Worm (Caenorhabditis elegans): ENCODE measurements around the gene F28G4.2.
"Not testable (repeated sequence)": the region's sequence is repeated elsewhere in the genome, so short reads cannot be mapped to it uniquely, and the experiment has no call there.

The F28G4.2 gene

DNA sequence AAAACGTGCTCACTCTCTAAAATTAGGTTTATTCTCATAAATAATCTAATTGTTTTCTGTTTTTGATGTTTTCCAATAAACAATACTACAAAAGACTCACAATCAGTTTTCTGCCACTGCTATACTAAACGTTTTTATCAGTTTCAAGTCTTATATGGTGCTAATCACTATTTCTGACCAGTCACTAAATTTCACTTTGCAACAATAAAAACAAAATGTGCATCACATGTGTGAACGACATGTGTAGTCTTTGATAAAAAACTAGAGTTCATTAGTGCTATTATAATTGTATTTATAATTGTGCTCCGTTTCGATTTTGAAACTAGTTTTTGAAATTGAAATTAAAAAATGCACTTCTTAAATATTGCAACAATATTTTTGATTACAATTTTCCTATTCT lies 4.2 kb downstream of the F28G4.2 start, which contains the start of gene cyp-37B1:
cyp-37B1 (plus strand) TSS at position 199 of the 400 bp plus-strand sequence.
- TF ChIP-seq unc-62 (GFP tag; optimal IDR thresholded peaks at IDR 0.05) (peak; percentile 23), snpc-4 (GFP tag; optimal IDR thresholded peaks at IDR 0.05) (no peak), snpc-4 (tag; optimal IDR thresholded peaks at IDR 0.05) (peak in 1 of 4 experiments; percentile 17), ztf-18 (tag; optimal IDR thresholded peaks at IDR 0.05) (no peak), nhr-90 (tag; optimal IDR thresholded peaks at IDR 0.05) (no peak), sdz-38 (tag; optimal IDR thresholded peaks at IDR 0.05) (no peak), ceh-91 (GFP tag; IDR thresholded peaks at IDR 0.05) (no peak), lir-1 (GFP tag; conservative IDR thresholded peaks at IDR 0.05) (no peak), mxl-1 (tag; optimal IDR thresholded peaks at IDR 0.05) (no peak), cebp-1 (GFP tag; IDR thresholded peaks at IDR 0.05) (no peak), cebp-1 (tag; optimal IDR thresholded peaks at IDR 0.05) (no peak), ceh-79 (tag; optimal IDR thresholded peaks at IDR 0.05) (no peak), nhr-80 (tag; optimal IDR thresholded peaks at IDR 0.05) (peak; percentile 80), nhr-120 (GFP tag; IDR thresholded peaks at IDR 0.05) (no peak), pha-4 (tag; optimal IDR thresholded peaks at IDR 0.05) (no peak), ztf-25 (GFP tag; IDR thresholded peaks at IDR 0.05) (no peak), aptf-2 (GFP tag; conservative IDR thresholded peaks at IDR 0.05) (no peak), rec-8 (tag; optimal IDR thresholded peaks at IDR 0.05) (no peak), mel-28 (tag; optimal IDR thresholded peaks at IDR 0.05; ENCODE audit: borderline replicate concordance) (no peak), cebp-2 (GFP tag; IDR thresholded peaks at IDR 0.05) (no peak), Y56A3A.18 (GFP tag; IDR thresholded peaks at IDR 0.05) (no peak), F39B2.1 (GFP tag; IDR thresholded peaks at IDR 0.05) (no peak), egl-44 (GFP tag; IDR thresholded peaks at IDR 0.05) (no peak), B0261.1 (tag; optimal IDR thresholded peaks at IDR 0.05) (no peak)

DNA sequence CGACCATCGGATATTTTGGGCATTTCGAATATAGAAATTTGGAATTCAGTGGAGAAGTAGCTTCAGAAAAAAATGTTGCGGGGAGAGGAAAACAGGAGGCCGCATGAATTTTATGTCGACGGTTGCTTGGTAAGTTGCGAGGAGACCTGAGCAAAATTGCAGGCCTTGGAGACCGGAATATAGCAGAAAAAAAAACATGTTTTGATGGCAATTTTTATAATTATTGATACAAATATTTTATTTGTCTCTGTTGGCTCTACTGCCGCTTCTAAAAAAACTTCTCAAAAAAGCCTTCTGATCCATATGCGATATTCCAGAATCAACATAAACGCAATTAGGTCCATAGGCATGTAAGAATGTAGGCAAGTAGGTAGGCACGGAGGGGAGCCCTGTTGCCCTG lies 6.8 kb downstream of the F28G4.2 start, which contains the start of gene pacl-1:
pacl-1 (minus strand) TSS at position 101 of the 400 bp plus-strand sequence.
- TF ChIP-seq rec-8 (tag; optimal IDR thresholded peaks at IDR 0.05), result no peak
- no peak for TF ChIP-seq madf-10 (tag; optimal IDR thresholded peaks at IDR 0.05)
- no peak for TF ChIP-seq nhr-27 (tag; optimal IDR thresholded peaks at IDR 0.05)
- TF ChIP-seq T07F8.4 (tag; optimal IDR thresholded peaks at IDR 0.05), result no peak
- no peak for TF ChIP-seq K12H6.12 (tag; optimal IDR thresholded peaks at IDR 0.05)
- no peak for TF ChIP-seq ceh-91 (GFP tag; IDR thresholded peaks at IDR 0.05)
- TF ChIP-seq Y56A3A.18 (GFP tag; IDR thresholded peaks at IDR 0.05), result no peak
- TF ChIP-seq ztf-25 (GFP tag; IDR thresholded peaks at IDR 0.05), result no peak
- no peak for TF ChIP-seq nhr-120 (GFP tag; IDR thresholded peaks at IDR 0.05)

DNA sequence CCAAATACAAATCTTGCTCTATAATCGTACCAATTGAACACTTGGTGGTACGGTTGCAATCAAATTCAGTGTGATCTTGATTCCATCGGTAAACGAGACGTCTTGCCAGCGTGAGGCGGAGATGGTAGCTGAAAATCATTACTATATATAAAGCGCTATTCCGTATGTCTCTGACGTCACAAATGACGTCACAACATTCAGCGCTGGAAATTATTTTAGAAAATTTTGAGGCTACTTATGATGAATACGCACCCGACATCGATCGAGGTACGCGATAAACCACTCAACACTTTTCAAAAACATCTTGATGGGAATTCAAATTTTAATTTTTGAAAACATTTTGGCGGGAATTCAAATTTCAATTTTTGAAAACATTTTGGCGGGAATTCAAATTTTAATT lies 8.8 kb downstream of the F28G4.2 start:
- TF ChIP-seq snpc-4 (GFP tag; optimal IDR thresholded peaks at IDR 0.05), result not testable (repeated sequence)
- TF ChIP-seq snpc-4 (tag; optimal IDR thresholded peaks at IDR 0.05) (peak in 1 of 4 experiments; percentile 62), attf-6 (GFP tag; IDR thresholded peaks at IDR 0.05) (0 out of 2 replicates have a peak, but pooled peaks have one; percentile 58), pbrm-1 (GFP tag; IDR thresholded peaks at IDR 0.05) (peak; percentile 6; the same call in 1 of the 2 replicates)

DNA sequence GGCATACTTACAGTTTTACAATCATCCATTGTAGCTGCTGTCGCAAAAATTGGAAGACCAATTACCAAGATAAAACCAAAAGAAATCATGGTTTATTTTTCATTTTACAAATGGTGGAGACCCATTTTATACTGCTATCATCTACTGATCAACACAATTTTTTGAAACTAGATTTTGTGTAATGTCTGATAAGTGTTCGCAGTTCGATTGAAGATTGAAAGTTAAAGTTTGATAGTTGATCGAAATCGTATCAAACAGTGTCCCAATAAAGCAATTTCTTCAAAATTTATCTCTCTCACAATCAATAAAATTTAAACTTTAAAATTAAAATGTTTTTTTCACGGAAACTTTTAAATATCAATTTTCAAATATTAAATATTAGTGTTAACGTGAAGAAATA lies 11.0 kb downstream of the F28G4.2 start, which contains the start of gene T13F3.6:
T13F3.6 (minus strand) TSS at position 101 of the 400 bp plus-strand sequence.
- TF ChIP-seq egrh-3 (GFP tag; IDR thresholded peaks at IDR 0.05), result no peak
- TF ChIP-seq nhr-80 (tag; optimal IDR thresholded peaks at IDR 0.05), result no peak
- TF ChIP-seq let-607 (tag; optimal IDR thresholded peaks at IDR 0.05), result no peak
- TF ChIP-seq let-526 (GFP tag; IDR thresholded peaks at IDR 0.05), result no peak
- no peak for TF ChIP-seq unc-130 (GFP tag; optimal IDR thresholded peaks at IDR 0.05)
- no peak for TF ChIP-seq fkh-3 (tag; optimal IDR thresholded peaks at IDR 0.05)
- no peak for TF ChIP-seq cebp-1 (GFP tag; IDR thresholded peaks at IDR 0.05)
- no peak for TF ChIP-seq cebp-1 (tag; optimal IDR thresholded peaks at IDR 0.05)
- TF ChIP-seq zim-3 (tag; optimal IDR thresholded peaks at IDR 0.05), result no peak
- no peak for TF ChIP-seq lin-26 (GFP tag; IDR thresholded peaks at IDR 0.05)
- no peak for TF ChIP-seq lag-1 (GFP tag; IDR thresholded peaks at IDR 0.05)
- TF ChIP-seq ccch-3 (GFP tag; optimal IDR thresholded peaks at IDR 0.05), result no peak
- TF ChIP-seq sea-2 (GFP tag; IDR thresholded peaks at IDR 0.05), result no peak
- TF ChIP-seq madf-6 (GFP tag; IDR thresholded peaks at IDR 0.05), result no peak
- no peak for TF ChIP-seq ztf-25 (GFP tag; IDR thresholded peaks at IDR 0.05)
- no peak for TF ChIP-seq him-1 (tag; optimal IDR thresholded peaks at IDR 0.05)
